Worm (Caenorhabditis elegans) whole organism, L1 larva: ENCODE measurements around the gene lgg-3.

Experiments used
- fkh-10 ChIP-seq: sonication (generic microtip); optimal IDR thresholded peaks from 2 replicates; lab custom pipeline; 2017; ENCODE audit warnings: missing biosample characterization, missing genetic modification reagents, missing genetic modification characterization
- zag-1 ChIP-seq: fragments of 150-350 bp; optimal IDR thresholded peaks from 2 replicates; lab custom pipeline; 2014; ENCODE audit warnings: missing biosample characterization, missing genetic modification characterization

- TF ChIP-seq fkh-10 (GFP tag; lab: Kevin White, UChicago): no peak
- TF ChIP-seq zag-1 (tag; lab: Kevin White, UChicago): no peak
Observed at ce11 chrIII:5729367-5729766, 31.6 kb upstream of the lgg-3 start.
